Fruit fly (Drosophila melanogaster) whole organism, prepupa: ENCODE results near the gene Mical.

Experiments used
- CG11902 ChIP-seq: fragments of 200-800 bp; sonication (Bioruptor generic); optimal IDR thresholded peaks from 3 replicates; lab custom pipeline; 2016; ENCODE audit warnings: missing biosample characterization, missing genetic modification characterization
- CG6854 ChIP-seq: fragments of 200-800 bp; sonication (Bioruptor generic); optimal IDR thresholded peaks from 2 replicates; lab custom pipeline; 2017; ENCODE audit warnings: missing biosample characterization, mild to moderate bottlenecking, missing genetic modification characterization
- CG8319 ChIP-seq: fragments of 200-800 bp; sonication (Bioruptor generic); optimal IDR thresholded peaks from 3 replicates; lab custom pipeline; 2016; ENCODE audit warnings: missing biosample characterization, missing genetic modification characterization
- Ets21C ChIP-seq: fragments of 200-800 bp; sonication (Bioruptor generic); optimal IDR thresholded peaks from 3 replicates; lab custom pipeline; 2016; ENCODE audit warnings: missing biosample characterization, missing genetic modification characterization
- vri ChIP-seq: fragments of 200-800 bp; sonication (Bioruptor generic); optimal IDR thresholded peaks from 3 replicates; lab custom pipeline; 2016; ENCODE audit warnings: missing biosample characterization, mild to moderate bottlenecking, missing genetic modification characterization

DNA sequence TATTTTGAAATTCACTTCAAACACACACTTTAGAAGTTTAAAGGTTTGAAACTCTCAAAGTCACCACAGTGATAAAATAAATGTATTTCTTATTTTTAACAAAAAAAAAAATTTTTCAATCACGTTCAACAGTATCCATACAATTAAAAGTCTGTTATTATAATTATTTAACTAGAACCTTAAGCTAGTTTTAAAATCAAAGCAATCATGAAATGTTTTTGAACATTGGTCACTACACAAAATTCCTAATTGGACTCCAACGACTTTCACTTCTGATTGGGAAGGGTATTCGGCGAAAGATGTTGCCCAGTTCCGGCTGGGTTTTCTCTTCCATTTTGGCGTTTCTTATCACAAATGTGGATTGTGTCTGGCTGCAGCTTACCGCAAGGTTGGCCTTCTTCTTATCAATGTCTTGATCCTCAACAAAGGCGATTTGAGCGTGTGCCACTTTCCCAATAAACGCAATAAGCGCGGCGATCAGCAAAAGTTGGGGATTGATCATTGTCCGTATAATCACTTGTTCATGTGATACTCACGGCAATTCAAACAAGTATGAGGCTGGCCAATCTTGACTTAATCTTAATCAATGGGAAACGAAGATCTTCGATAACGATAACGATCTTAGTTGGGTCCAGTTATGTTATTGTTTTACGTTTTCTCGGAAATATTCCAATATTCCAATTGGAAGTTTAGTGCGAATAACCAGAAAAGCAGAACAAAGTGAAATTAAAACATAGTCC is 5.5 kb upstream of the Mical start:
- TF ChIP-seq CG11902 (GFP tag; lab: Kevin White, UChicago) (no peak), CG6854 (peak; percentile 17), CG8319 (GFP tag; lab: Kevin White, UChicago) (peak; percentile 59), vri (GFP tag; lab: Kevin White, UChicago) (peak; percentile 63), Ets21C (GFP tag; lab: Kevin White, UChicago) (peak; percentile 64)
